Worm (Caenorhabditis elegans): Measurements from ENCODE around the gene nhr-222.

Gene nhr-222

ce11 chrV:3526882-3527281, 16.4 kb downstream of the nhr-222 start, which contains the start of gene str-260:
TSS of gene str-260 (plus strand) at chrV:3527182.
- TF ChIP-seq tbx-37 (GFP tag; conservative IDR thresholded peaks at IDR 0.05) (no peak), ceh-36 (tag; optimal IDR thresholded peaks at IDR 0.05) (no peak), ama-1 (optimal IDR thresholded peaks at IDR 0.05) (no peak), sea-1 (GFP tag; conservative IDR thresholded peaks at IDR 0.05) (no peak), hmbx-1 (tag; optimal IDR thresholded peaks at IDR 0.05) (no peak), pes-1 (GFP tag; IDR thresholded peaks at IDR 0.05) (no peak), F13C5.2 (tag; optimal IDR thresholded peaks at IDR 0.05) (no peak), ets-7 (tag; optimal IDR thresholded peaks at IDR 0.05) (no peak), ceh-13 (GFP tag; optimal IDR thresholded peaks at IDR 0.05) (no peak), flt-1 (GFP tag; IDR thresholded peaks at IDR 0.05) (no peak), B0310.2 (tag; optimal IDR thresholded peaks at IDR 0.05) (no peak), hnd-1 (tag; optimal IDR thresholded peaks at IDR 0.05) (no peak), hmg-4 (GFP tag; optimal IDR thresholded peaks at IDR 0.05) (no peak), scrt-1 (GFP tag; IDR thresholded peaks at IDR 0.05) (no peak), aly-1 (tag; optimal IDR thresholded peaks at IDR 0.05) (no peak), tra-4 (tag; optimal IDR thresholded peaks at IDR 0.05) (no peak), tbx-11 (GFP tag; IDR thresholded peaks at IDR 0.05) (no peak)

ce11 chrV:3524970-3525369, 18.3 kb downstream of the nhr-222 start, which contains the start of gene T24A6.7:
TSS of gene T24A6.7 (plus strand) at chrV:3525270.
- no peak for TF ChIP-seq sea-1 (GFP tag; conservative IDR thresholded peaks at IDR 0.05)
- TF ChIP-seq F13C5.2 (tag; optimal IDR thresholded peaks at IDR 0.05): no peak
- TF ChIP-seq hmbx-1 (tag; optimal IDR thresholded peaks at IDR 0.05): no peak
- no peak for TF ChIP-seq aly-1 (tag; optimal IDR thresholded peaks at IDR 0.05)
- no peak for TF ChIP-seq tra-4 (tag; optimal IDR thresholded peaks at IDR 0.05)
- TF ChIP-seq flt-1 (GFP tag; IDR thresholded peaks at IDR 0.05): no peak
- no peak for TF ChIP-seq tbx-11 (GFP tag; IDR thresholded peaks at IDR 0.05)
- no peak for TF ChIP-seq tbx-37 (GFP tag; conservative IDR thresholded peaks at IDR 0.05)
- TF ChIP-seq ceh-36 (tag; optimal IDR thresholded peaks at IDR 0.05): no peak
- TF ChIP-seq hnd-1 (tag; optimal IDR thresholded peaks at IDR 0.05): no peak
- no peak for TF ChIP-seq ceh-13 (GFP tag; optimal IDR thresholded peaks at IDR 0.05)
- TF ChIP-seq B0310.2 (tag; optimal IDR thresholded peaks at IDR 0.05): no peak
- no peak for TF ChIP-seq hmg-4 (GFP tag; optimal IDR thresholded peaks at IDR 0.05)
- no peak for TF ChIP-seq scrt-1 (GFP tag; IDR thresholded peaks at IDR 0.05)
- no peak for TF ChIP-seq pes-1 (GFP tag; IDR thresholded peaks at IDR 0.05)
- TF ChIP-seq ama-1 (optimal IDR thresholded peaks at IDR 0.05): no peak
- TF ChIP-seq ets-7 (tag; optimal IDR thresholded peaks at IDR 0.05): no peak

ce11 chrV:3523262-3523661, 20.0 kb downstream of the nhr-222 start, which contains the start of gene irg-1:
TSS of gene irg-1 (plus strand) at chrV:3523587.
- no peak for TF ChIP-seq aly-1 (tag; optimal IDR thresholded peaks at IDR 0.05)
- no peak for TF ChIP-seq tbx-37 (GFP tag; conservative IDR thresholded peaks at IDR 0.05)
- TF ChIP-seq ama-1 (optimal IDR thresholded peaks at IDR 0.05): no peak
- no peak for TF ChIP-seq tra-4 (tag; optimal IDR thresholded peaks at IDR 0.05)
- TF ChIP-seq sea-1 (GFP tag; conservative IDR thresholded peaks at IDR 0.05): no peak
- no peak for TF ChIP-seq pes-1 (GFP tag; IDR thresholded peaks at IDR 0.05)
- no peak for TF ChIP-seq flt-1 (GFP tag; IDR thresholded peaks at IDR 0.05)
- TF ChIP-seq hmg-4 (GFP tag; optimal IDR thresholded peaks at IDR 0.05): no peak
- TF ChIP-seq scrt-1 (GFP tag; IDR thresholded peaks at IDR 0.05): no peak
- TF ChIP-seq ceh-36 (tag; optimal IDR thresholded peaks at IDR 0.05): no peak
- no peak for TF ChIP-seq hmbx-1 (tag; optimal IDR thresholded peaks at IDR 0.05)
- no peak for TF ChIP-seq tbx-11 (GFP tag; IDR thresholded peaks at IDR 0.05)
- TF ChIP-seq ets-7 (tag; optimal IDR thresholded peaks at IDR 0.05): no peak

- TF ChIP-seq hnd-1 (tag; optimal IDR thresholded peaks at IDR 0.05): no peak
- no peak for TF ChIP-seq sea-1 (GFP tag; conservative IDR thresholded peaks at IDR 0.05)
- no peak for TF ChIP-seq ceh-13 (GFP tag; optimal IDR thresholded peaks at IDR 0.05)
- no peak for TF ChIP-seq aly-1 (tag; optimal IDR thresholded peaks at IDR 0.05)
- no peak for TF ChIP-seq F13C5.2 (tag; optimal IDR thresholded peaks at IDR 0.05)
Observed at ce11 chrV:3517889-3518288, 25.4 kb downstream of the nhr-222 start, which contains the start of gene str-227. TSS of gene str-227 (plus strand) at chrV:3518189.

ce11 chrV:3512381-3512780, 30.9 kb downstream of the nhr-222 start, which contains the start of gene str-226:
TSS of gene str-226 (plus strand) at chrV:3512681.
- TF ChIP-seq ceh-36 (tag; optimal IDR thresholded peaks at IDR 0.05): no peak
- TF ChIP-seq aly-1 (tag; optimal IDR thresholded peaks at IDR 0.05): no peak
- TF ChIP-seq ama-1 (optimal IDR thresholded peaks at IDR 0.05): no peak
- TF ChIP-seq tbx-11 (GFP tag; IDR thresholded peaks at IDR 0.05): no peak
- TF ChIP-seq ceh-13 (GFP tag; optimal IDR thresholded peaks at IDR 0.05): no peak
- no peak for TF ChIP-seq hnd-1 (tag; optimal IDR thresholded peaks at IDR 0.05)
- no peak for TF ChIP-seq ets-7 (tag; optimal IDR thresholded peaks at IDR 0.05)
- no peak for TF ChIP-seq sea-1 (GFP tag; conservative IDR thresholded peaks at IDR 0.05)
- no peak for TF ChIP-seq hmbx-1 (tag; optimal IDR thresholded peaks at IDR 0.05)
- TF ChIP-seq flt-1 (GFP tag; IDR thresholded peaks at IDR 0.05): no peak
- TF ChIP-seq scrt-1 (GFP tag; IDR thresholded peaks at IDR 0.05): no peak
- TF ChIP-seq B0310.2 (tag; optimal IDR thresholded peaks at IDR 0.05): no peak
- no peak for TF ChIP-seq hmg-4 (GFP tag; optimal IDR thresholded peaks at IDR 0.05)
- no peak for TF ChIP-seq F13C5.2 (tag; optimal IDR thresholded peaks at IDR 0.05)
- TF ChIP-seq tra-4 (tag; optimal IDR thresholded peaks at IDR 0.05): no peak
- TF ChIP-seq pes-1 (GFP tag; IDR thresholded peaks at IDR 0.05): no peak
- TF ChIP-seq tbx-37 (GFP tag; conservative IDR thresholded peaks at IDR 0.05): no peak

- TF ChIP-seq ceh-36 (tag; optimal IDR thresholded peaks at IDR 0.05): no peak
- no peak for TF ChIP-seq hnd-1 (tag; optimal IDR thresholded peaks at IDR 0.05)
- no peak for TF ChIP-seq aly-1 (tag; optimal IDR thresholded peaks at IDR 0.05)
- TF ChIP-seq F13C5.2 (tag; optimal IDR thresholded peaks at IDR 0.05): no peak
- no peak for TF ChIP-seq B0310.2 (tag; optimal IDR thresholded peaks at IDR 0.05)
Observed at ce11 chrV:3509878-3510277, 33.4 kb downstream of the nhr-222 start, which contains the start of gene str-228. TSS of gene str-228 (plus strand) at chrV:3510178.

ce11 chrV:3507691-3508090, 35.6 kb downstream of the nhr-222 start, which contains the start of gene str-225:
TSS of gene str-225 (plus strand) at chrV:3507822.
- TF ChIP-seq aly-1 (tag; optimal IDR thresholded peaks at IDR 0.05) (no peak), ama-1 (optimal IDR thresholded peaks at IDR 0.05) (no peak), ceh-13 (GFP tag; optimal IDR thresholded peaks at IDR 0.05) (no peak), flt-1 (GFP tag; IDR thresholded peaks at IDR 0.05) (no peak), tbx-37 (GFP tag; conservative IDR thresholded peaks at IDR 0.05) (no peak), ets-7 (tag; optimal IDR thresholded peaks at IDR 0.05) (no peak), tbx-11 (GFP tag; IDR thresholded peaks at IDR 0.05) (no peak), B0310.2 (tag; optimal IDR thresholded peaks at IDR 0.05) (no peak), hmbx-1 (tag; optimal IDR thresholded peaks at IDR 0.05) (no peak), F13C5.2 (tag; optimal IDR thresholded peaks at IDR 0.05) (no peak), scrt-1 (GFP tag; IDR thresholded peaks at IDR 0.05) (no peak), pes-1 (GFP tag; IDR thresholded peaks at IDR 0.05) (no peak), tra-4 (tag; optimal IDR thresholded peaks at IDR 0.05) (no peak), hnd-1 (tag; optimal IDR thresholded peaks at IDR 0.05) (no peak)

Measured in whole organism, early embryonic.